Fruit fly (Drosophila melanogaster) whole organism, wandering third instar larva: ENCODE data around the gene Sf3a2.

Experiments used
- Abd-B ChIP-seq: fragments of >200 bp; optimal IDR thresholded peaks from 2 replicates; lab custom pipeline; 2017; ENCODE audit warnings: missing biosample characterization, missing genetic modification characterization
- CrebA ChIP-seq: fragments of 200-800 bp; sonication (Bioruptor generic); optimal IDR thresholded peaks from 2 replicates; lab custom pipeline; 2016; ENCODE audit warnings: missing biosample characterization, mild to moderate bottlenecking, missing genetic modification characterization, borderline replicate concordance
- Dif ChIP-seq: fragments of 200-275, 200-300 bp; sonication (Bioruptor generic); optimal IDR thresholded peaks from 2 replicates; lab custom pipeline; 2018; ENCODE audit warnings: missing biosample characterization, missing genetic modification characterization; ENCODE audit not compliant: partially characterized antibody
- HLH106 ChIP-seq: fragments of 200-800 bp; optimal IDR thresholded peaks from 3 replicates; lab custom pipeline; 2019; ENCODE audit warnings: missing biosample characterization, mild to moderate bottlenecking, missing genetic modification characterization, moderate library complexity
- Hr83 ChIP-seq: fragments of 200-300 bp; sonication (Bioruptor generic); optimal IDR thresholded peaks from 2 replicates; lab custom pipeline; 2016; ENCODE audit warnings: missing biosample characterization, mild to moderate bottlenecking, missing genetic modification characterization, moderate library complexity; ENCODE audit not compliant: poor library complexity, severe bottlenecking
- Myc ChIP-seq: fragments of >200 bp; optimal IDR thresholded peaks from 2 replicates; lab custom pipeline; 2017
- OdsH ChIP-seq: fragments of 200-800 bp; sonication (Bioruptor generic); optimal IDR thresholded peaks from 2 replicates; lab custom pipeline; 2016; ENCODE audit warnings: missing biosample characterization, mild to moderate bottlenecking, missing genetic modification characterization
- dmrt93B ChIP-seq: fragments of 200-800 bp; sonication (Bioruptor generic); optimal IDR thresholded peaks from 2 replicates; lab custom pipeline; 2018; ENCODE audit warnings: missing biosample characterization, mild to moderate bottlenecking, missing genetic modification characterization
- foxo ChIP-seq, 2 experiments: fragments of 200-800 bp; sonication (Bioruptor generic); optimal IDR thresholded peaks; 2 replicates in 1 of 2; 3 replicates in 1 of 2; lab custom pipeline; 2016 to 2017; ENCODE audit warnings: missing biosample characterization in 2 of 2, missing genetic modification characterization in 2 of 2
- lola ChIP-seq: fragments of >200 bp; optimal IDR thresholded peaks from 2 replicates; lab custom pipeline; 2017; ENCODE audit warnings: missing biosample characterization, missing genetic modification characterization
- pan ChIP-seq: fragments of >200 bp; optimal IDR thresholded peaks from 2 replicates; lab custom pipeline; 2017
- psq ChIP-seq: fragments of 200-800 bp; sonication (Bioruptor generic); optimal IDR thresholded peaks from 3 replicates; lab custom pipeline; 2017; ENCODE audit warnings: missing biosample characterization, mild to moderate bottlenecking, missing genetic modification characterization, moderate library complexity
- usp ChIP-seq: fragments of >200 bp; optimal IDR thresholded peaks from 2 replicates; lab custom pipeline; 2017; ENCODE audit warnings: missing biosample characterization, missing genetic modification characterization

DNA sequence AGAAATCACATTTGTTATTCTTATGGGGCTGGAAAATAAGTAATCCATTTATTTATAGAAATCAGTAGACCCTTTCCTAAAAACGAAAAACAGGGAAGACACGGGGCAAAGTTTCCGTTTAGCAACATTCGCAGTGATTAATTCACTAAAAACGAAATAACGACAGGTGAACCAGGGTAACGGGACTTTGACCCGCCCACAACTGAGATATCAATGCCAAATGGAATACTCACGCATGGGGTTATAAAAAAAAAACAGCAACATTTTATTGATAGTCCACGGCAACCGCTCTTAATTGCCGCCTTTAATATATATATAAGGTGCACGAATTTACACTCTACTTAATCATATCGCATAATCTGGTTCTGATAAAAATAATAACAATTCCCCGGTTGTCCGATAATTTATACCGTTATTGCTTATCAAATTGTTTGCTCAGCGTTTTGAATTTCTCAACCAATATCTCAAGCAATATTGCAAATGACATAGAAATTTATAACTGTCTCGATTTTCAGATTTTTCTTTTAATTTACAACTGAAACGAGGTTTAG, 22.1 kb downstream of the Sf3a2 start:
- TF ChIP-seq usp (GFP tag; lab: Kevin White, UChicago) (no peak), psq (GFP tag; lab: Kevin White, UChicago) (no peak), CrebA (GFP tag; lab: Kevin White, UChicago) (no peak), HLH106 (tag; lab: Kevin White, UChicago) (no peak), Dif (GFP tag; lab: Kevin White, UChicago) (no peak), dmrt93B (GFP tag; lab: Kevin White, UChicago) (no peak), OdsH (GFP tag; lab: Kevin White, UChicago) (no peak), lola (GFP tag; lab: Kevin White, UChicago) (no peak), foxo (GFP tag; optimal IDR thresholded peaks at IDR 0.05; lab: Kevin White, UChicago) (no peak), Myc (lab: Kevin White, UChicago) (no peak), pan (lab: Kevin White, UChicago) (no peak), Hr83 (GFP tag; lab: Kevin White, UChicago) (no peak), Abd-B (GFP tag; lab: Kevin White, UChicago) (no peak)
